Worm (Caenorhabditis elegans) whole organism, L1 larva: Measurements from ENCODE around the gene lir-1.

ENCODE experiments used
- C04F5.9 ChIP-seq: sonication (generic microtip); optimal IDR thresholded peaks from 2 replicates; lab custom pipeline; 2016; ENCODE audit warnings: missing genetic modification characterization, missing compliant biosample characterization
- Y116A8C.19 ChIP-seq: sonication (generic microtip); optimal IDR thresholded peaks from 2 replicates; lab custom pipeline; 2016; ENCODE audit warnings: missing compliant biosample characterization, missing genetic modification characterization, borderline replicate concordance
- aha-1 ChIP-seq: fragments of 150-350 bp; optimal IDR thresholded peaks from 2 replicates; lab custom pipeline; 2014; ENCODE audit warnings: missing biosample characterization, missing genetic modification characterization
- alr-1 ChIP-seq: fragments of 200-800 bp; sonication (Bioruptor generic); optimal IDR thresholded peaks from 2 replicates; lab custom pipeline; 2018; ENCODE audit warnings: borderline replicate concordance, mild to moderate bottlenecking, missing genetic modification characterization, missing compliant biosample characterization
- aly-2 ChIP-seq: fragments of 150-350 bp; optimal IDR thresholded peaks from 2 replicates; lab custom pipeline; 2014; ENCODE audit warnings: missing biosample characterization, missing genetic modification characterization
- ama-1 ChIP-seq: fragments of 150-350 bp; optimal IDR thresholded peaks from 2 replicates; lab custom pipeline; 2014
- blmp-1 ChIP-seq: fragments of 150-350 bp; optimal IDR thresholded peaks from 2 replicates; lab custom pipeline; 2014; ENCODE audit warnings: missing biosample characterization, missing genetic modification characterization
- ceh-82 ChIP-seq, 3 experiments: fragments of 150-350 bp in 1 of 3; sonication (generic microtip) in 2 of 3; optimal IDR thresholded peaks; 2 replicates each; lab custom pipeline; 2014 to 2017; ENCODE audit warnings: missing biosample characterization in 3 of 3, missing genetic modification characterization in 3 of 3
- ces-1 ChIP-seq: fragments of 150-350 bp; optimal IDR thresholded peaks from 2 replicates; lab custom pipeline; 2014; ENCODE audit warnings: missing biosample characterization, missing genetic modification reagents, missing genetic modification characterization
- dpl-1 ChIP-seq, 3 experiments: fragments of 150-350 bp in 2 of 3; sonication (generic microtip) in 1 of 3; optimal IDR thresholded peaks; 2 replicates each; lab custom pipeline; 2014 to 2017; ENCODE audit warnings: missing biosample characterization in 3 of 3, missing genetic modification characterization in 3 of 3, missing genetic modification reagents in 3 of 3
- dsc-1 ChIP-seq: sonication (generic microtip); optimal IDR thresholded peaks from 2 replicates; lab custom pipeline; 2016; ENCODE audit warnings: mild to moderate bottlenecking, missing genetic modification characterization, missing compliant biosample characterization
- efl-1 ChIP-seq, 4 experiments: fragments of 150-350 bp; optimal IDR thresholded peaks in 3 of 4; peaks in 1 of 4; 1 replicate in 1 of 4; 2 replicates in 3 of 4; lab custom pipeline; 2014; ENCODE audit warnings: missing biosample characterization in 2 of 4, missing genetic modification characterization in 2 of 4, missing genetic modification reagents in 2 of 4
- elt-3 ChIP-seq, 6 experiments: fragments of 150-350 bp in 1 of 6; sonication (generic microtip); optimal IDR thresholded peaks; 2 replicates each; lab custom pipeline; 2017 to 2018; ENCODE audit warnings: missing biosample characterization in 6 of 6, missing genetic modification characterization in 6 of 6, inconsistent platforms in 1 of 6
- ets-5 ChIP-seq: fragments of 200-800 bp; sonication (Bioruptor generic); IDR thresholded peaks from 2 replicates; pipeline ENCODE4 v1.3.6; 2022; ENCODE audit warnings: missing genetic modification characterization, missing compliant biosample characterization
- fkh-8 ChIP-seq: sonication (generic microtip); optimal IDR thresholded peaks from 2 replicates; lab custom pipeline; 2016; ENCODE audit warnings: mild to moderate bottlenecking, missing genetic modification characterization, missing compliant biosample characterization
- fos-1 ChIP-seq: fragments of 150-350 bp; optimal IDR thresholded peaks from 2 replicates; lab custom pipeline; 2014; ENCODE audit warnings: missing biosample characterization, missing genetic modification characterization
- grh-1 ChIP-seq: fragments of 200-800 bp; sonication (Bioruptor generic); IDR thresholded peaks from 2 replicates; pipeline ENCODE4 v1.3.6; 2022; ENCODE audit warnings: missing genetic modification reagents, missing genetic modification characterization, missing compliant biosample characterization
- hlh-4 ChIP-seq: sonication (generic microtip); optimal IDR thresholded peaks from 2 replicates; lab custom pipeline; 2016; ENCODE audit warnings: mild to moderate bottlenecking, missing genetic modification characterization, missing compliant biosample characterization
- hpl-2 ChIP-seq: fragments of 150-350 bp; optimal IDR thresholded peaks from 2 replicates; lab custom pipeline; 2014; ENCODE audit warnings: missing biosample characterization, missing genetic modification reagents, missing genetic modification characterization
- irx-1 ChIP-seq: sonication (generic microtip); optimal IDR thresholded peaks from 2 replicates; lab custom pipeline; 2016; ENCODE audit warnings: missing genetic modification characterization, missing compliant biosample characterization
- isw-1 ChIP-seq: fragments of 200-800 bp; sonication (Bioruptor generic); IDR thresholded peaks from 2 replicates; pipeline ENCODE4 v1.3.6; 2022; ENCODE audit warnings: missing genetic modification characterization, missing compliant biosample characterization
- jun-1 ChIP-seq: fragments of 150-350 bp; optimal IDR thresholded peaks from 2 replicates; lab custom pipeline; 2014; ENCODE audit warnings: missing biosample characterization, missing genetic modification reagents, missing genetic modification characterization
- lin-13 ChIP-seq: fragments of 150-350 bp; optimal IDR thresholded peaks from 2 replicates; lab custom pipeline; 2014; ENCODE audit warnings: missing biosample characterization, missing genetic modification reagents, missing genetic modification characterization
- lin-15B ChIP-seq: fragments of 150-350 bp; sonication (generic microtip); optimal IDR thresholded peaks from 3 replicates; lab custom pipeline; 2014; ENCODE audit warnings: missing biosample characterization, missing genetic modification characterization
- lin-35 ChIP-seq, 2 experiments: fragments of 150-350 bp; optimal IDR thresholded peaks; 2 replicates each; lab custom pipeline; 2014; ENCODE audit warnings: missing biosample characterization in 2 of 2, missing genetic modification characterization in 2 of 2, missing genetic modification reagents in 2 of 2
- lsy-2 ChIP-seq, 2 experiments: fragments of 150-350 bp; optimal IDR thresholded peaks; 2 replicates each; lab custom pipeline; 2014; ENCODE audit warnings: missing biosample characterization in 2 of 2, missing genetic modification characterization in 2 of 2
- mab-9 ChIP-seq: fragments of 200-800 bp; sonication (Bioruptor generic); IDR thresholded peaks from 2 replicates; pipeline ENCODE4 v1.3.6; 2022; ENCODE audit warnings: missing genetic modification reagents, missing genetic modification characterization, missing compliant biosample characterization
- mdl-1 ChIP-seq, 2 experiments: fragments of 150-350 bp; optimal IDR thresholded peaks; 2 replicates each; lab custom pipeline; 2014 to 2017; ENCODE audit warnings: missing biosample characterization in 2 of 2, missing genetic modification characterization in 2 of 2, inconsistent platforms in 1 of 2
- mef-2 ChIP-seq: fragments of 150-350 bp; optimal IDR thresholded peaks from 2 replicates; lab custom pipeline; 2014; ENCODE audit warnings: missing biosample characterization, missing genetic modification characterization
- nhr-11 ChIP-seq: fragments of 150-350 bp; optimal IDR thresholded peaks from 2 replicates; lab custom pipeline; 2014; ENCODE audit warnings: missing biosample characterization, missing genetic modification characterization
- nhr-20 ChIP-seq: sonication (generic microtip); optimal IDR thresholded peaks from 2 replicates; lab custom pipeline; 2016; ENCODE audit warnings: mild to moderate bottlenecking, missing genetic modification characterization, missing compliant biosample characterization
- nhr-237 ChIP-seq: fragments of 150-350 bp; optimal IDR thresholded peaks from 2 replicates; lab custom pipeline; 2014; ENCODE audit warnings: missing biosample characterization, missing genetic modification characterization
- nhr-28 ChIP-seq: fragments of 150-350 bp; optimal IDR thresholded peaks from 2 replicates; lab custom pipeline; 2014; ENCODE audit warnings: missing biosample characterization, missing genetic modification characterization
- nhr-47 ChIP-seq: sonication (generic microtip); optimal IDR thresholded peaks from 2 replicates; lab custom pipeline; 2016; ENCODE audit warnings: mild to moderate bottlenecking, missing genetic modification characterization, moderate library complexity, missing compliant biosample characterization
- nhr-71 ChIP-seq: sonication (generic microtip); optimal IDR thresholded peaks from 2 replicates; lab custom pipeline; 2016; ENCODE audit warnings: mild to moderate bottlenecking, missing genetic modification characterization, moderate library complexity, missing compliant biosample characterization
- nhr-76 ChIP-seq: sonication (generic microtip); optimal IDR thresholded peaks from 2 replicates; lab custom pipeline; 2017; ENCODE audit warnings: missing biosample characterization, missing genetic modification characterization
- nhr-84 ChIP-seq: sonication (generic microtip); optimal IDR thresholded peaks from 2 replicates; lab custom pipeline; 2017; ENCODE audit warnings: missing biosample characterization, missing genetic modification characterization
- nhr-85 ChIP-seq: sonication (generic microtip); peaks from one replicate; lab custom pipeline; 2016; ENCODE audit warnings: missing genetic modification characterization, inconsistent platforms, missing compliant biosample characterization
- nhr-90 ChIP-seq: sonication (generic microtip); optimal IDR thresholded peaks from 2 replicates; lab custom pipeline; 2016; ENCODE audit warnings: mild to moderate bottlenecking, missing genetic modification characterization, missing compliant biosample characterization; ENCODE audit not compliant: poor library complexity
- pag-3 ChIP-seq: sonication (generic microtip); optimal IDR thresholded peaks from 2 replicates; lab custom pipeline; 2017; ENCODE audit warnings: missing genetic modification characterization, mild to moderate bottlenecking, missing compliant biosample characterization, antibody characterized with exemption, borderline replicate concordance; ENCODE audit not compliant: insufficient read depth
- sptf-1 ChIP-seq: fragments of 150-350 bp; optimal IDR thresholded peaks from 2 replicates; lab custom pipeline; 2014; ENCODE audit warnings: missing biosample characterization, missing genetic modification characterization
- sup-37 ChIP-seq: fragments of 200-800 bp; sonication (Bioruptor generic); optimal IDR thresholded peaks from 2 replicates; lab custom pipeline; 2018; ENCODE audit warnings: mild to moderate bottlenecking, missing genetic modification characterization, missing compliant biosample characterization
- tlp-1 ChIP-seq: fragments of 150-350 bp; optimal IDR thresholded peaks from 2 replicates; lab custom pipeline; 2014; ENCODE audit warnings: missing biosample characterization, missing genetic modification characterization
- unc-62 ChIP-seq: fragments of 150-350 bp; optimal IDR thresholded peaks from 2 replicates; lab custom pipeline; 2014; ENCODE audit warnings: missing biosample characterization, missing genetic modification reagents, missing genetic modification characterization
- unc-86 ChIP-seq: sonication (generic microtip); optimal IDR thresholded peaks from 2 replicates; lab custom pipeline; 2016; ENCODE audit warnings: missing genetic modification characterization, missing compliant biosample characterization
- unc-98 ChIP-seq: fragments of 200-800 bp; sonication (Bioruptor generic); IDR thresholded peaks from 2 replicates; pipeline ENCODE4 v1.3.6; 2022; ENCODE audit warnings: missing genetic modification characterization, missing compliant biosample characterization
- vab-15 ChIP-seq: sonication (generic microtip); optimal IDR thresholded peaks from 2 replicates; lab custom pipeline; 2017; ENCODE audit warnings: missing genotype, mild to moderate bottlenecking, missing genetic modification characterization, missing compliant biosample characterization
- xbp-1 ChIP-seq: sonication (generic microtip); optimal IDR thresholded peaks from 2 replicates; lab custom pipeline; 2016; ENCODE audit warnings: missing genetic modification characterization, missing compliant biosample characterization
- zag-1 ChIP-seq: fragments of 150-350 bp; optimal IDR thresholded peaks from 2 replicates; lab custom pipeline; 2014; ENCODE audit warnings: missing biosample characterization, missing genetic modification characterization
- ztf-11 ChIP-seq, 2 experiments: sonication (generic microtip); optimal IDR thresholded peaks; 2 replicates each; lab custom pipeline; 2016 to 2017; ENCODE audit warnings: missing genetic modification characterization in 2 of 2, missing biosample characterization in 1 of 2, missing compliant biosample characterization in 1 of 2
- ztf-4 ChIP-seq: fragments of 150-350 bp; optimal IDR thresholded peaks from 2 replicates; lab custom pipeline; 2014; ENCODE audit warnings: missing biosample characterization, missing genetic modification characterization

The lir-1 gene

DNA sequence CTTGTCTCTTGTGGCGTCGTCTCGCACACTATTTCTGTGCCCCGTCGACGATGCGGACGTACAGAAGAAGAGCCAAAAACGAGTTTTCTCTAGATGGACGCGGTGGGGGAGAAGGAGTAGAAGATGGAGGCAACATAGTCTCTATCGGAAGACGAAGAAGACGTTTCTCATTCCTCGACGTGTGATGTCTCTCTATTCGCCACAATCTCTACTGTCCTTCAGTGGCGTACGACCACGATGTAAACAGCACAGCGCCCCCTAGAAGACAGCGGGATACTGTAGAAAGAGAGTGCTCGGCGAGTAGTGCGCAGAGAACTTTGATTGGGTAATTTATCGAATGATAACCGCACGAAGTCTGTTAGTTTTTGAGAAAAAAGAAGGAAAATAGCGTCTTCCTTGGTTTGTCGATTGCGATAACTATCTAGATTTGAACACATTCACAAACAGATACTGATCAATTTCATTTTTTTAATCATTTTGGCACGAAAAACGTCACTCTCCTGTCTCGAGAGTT lies 7.8 kb downstream of the lir-1 start (continued):
- no peak for TF ChIP-seq tlp-1 (tag; lab: Kevin White, UChicago)
- peak; percentile 69 for TF ChIP-seq vab-15 (tag; lab: Kevin White, UChicago)
- no peak for TF ChIP-seq ztf-11 (tag; optimal IDR thresholded peaks at IDR 0.05; lab: Kevin White, UChicago)
- TF ChIP-seq nhr-76 (tag; lab: Kevin White, UChicago), result no peak
- no peak for TF ChIP-seq sup-37 (GFP tag; lab: Kevin White, UChicago)
- no peak for TF ChIP-seq zag-1 (tag; lab: Kevin White, UChicago)
- TF ChIP-seq mab-9 (GFP tag; lab: Robert Waterston, UW), result no peak
- no peak for TF ChIP-seq jun-1
- no peak for TF ChIP-seq lin-13 (GFP tag; lab: Kevin White, UChicago)
- TF ChIP-seq sptf-1 (tag; lab: Kevin White, UChicago), result no peak
- no peak for TF ChIP-seq nhr-28
- TF ChIP-seq irx-1 (tag; lab: Kevin White, UChicago), result no peak
- no peak for TF ChIP-seq mef-2 (tag; lab: Kevin White, UChicago)
- TF ChIP-seq lin-35 (GFP tag; optimal IDR thresholded peaks at IDR 0.05; lab: Kevin White, UChicago), result no peak
- no peak for TF ChIP-seq hpl-2 (GFP tag; lab: Kevin White, UChicago)
- TF ChIP-seq fos-1 (tag; lab: Kevin White, UChicago), result no peak
- no peak for TF ChIP-seq C04F5.9 (tag; lab: Kevin White, UChicago)
- no peak for TF ChIP-seq nhr-20 (tag; lab: Kevin White, UChicago)
- no peak for TF ChIP-seq nhr-237 (tag; lab: Kevin White, UChicago)
- no peak for TF ChIP-seq unc-86 (tag; lab: Kevin White, UChicago)
- no peak for TF ChIP-seq ama-1 (lab: Kevin White, UChicago)
- TF ChIP-seq ceh-82 (tag; optimal IDR thresholded peaks at IDR 0.05; lab: Kevin White, UChicago), result no peak
- TF ChIP-seq ets-5 (GFP tag; lab: Robert Waterston, UW), result no peak
- TF ChIP-seq elt-3 (tag; optimal IDR thresholded peaks at IDR 0.05; lab: Kevin White, UChicago), result no peak
- no peak for TF ChIP-seq alr-1 (tag; lab: Kevin White, UChicago)
- TF ChIP-seq unc-62 (GFP tag; lab: Kevin White, UChicago), result no peak
- TF ChIP-seq nhr-47 (tag; lab: Kevin White, UChicago), result no peak
- TF ChIP-seq nhr-85, result peak; percentile 77
- TF ChIP-seq nhr-71 (tag; lab: Kevin White, UChicago), result peak; percentile 40
- no peak for TF ChIP-seq xbp-1 (tag; lab: Kevin White, UChicago)
- no peak for TF ChIP-seq aly-2 (tag; lab: Kevin White, UChicago)
- no peak for TF ChIP-seq nhr-11 (tag; lab: Kevin White, UChicago)
- TF ChIP-seq pag-3, result no peak
- TF ChIP-seq dsc-1 (tag; lab: Kevin White, UChicago), result no peak
- no peak for TF ChIP-seq isw-1 (GFP tag; lab: Robert Waterston, UW)
- no peak for TF ChIP-seq hlh-4 (tag; lab: Kevin White, UChicago)
- TF ChIP-seq dpl-1 (GFP tag; optimal IDR thresholded peaks at IDR 0.05; lab: Kevin White, UChicago), result no peak
- no peak for TF ChIP-seq ces-1 (GFP tag; lab: Kevin White, UChicago)
- TF ChIP-seq nhr-90, result no peak
- TF ChIP-seq lin-15B, result no peak
- no peak for TF ChIP-seq ztf-4 (tag; lab: Kevin White, UChicago)
- no peak for TF ChIP-seq fkh-8 (tag; lab: Kevin White, UChicago)
- no peak for TF ChIP-seq efl-1 (optimal IDR thresholded peaks at IDR 0.05; lab: Kevin White, UChicago)
- peak in 1 of 2 experiments; percentile 77 for TF ChIP-seq efl-1 (GFP tag; optimal IDR thresholded peaks at IDR 0.05 in 1 of 2; lab: Kevin White, UChicago)
- TF ChIP-seq lsy-2 (tag; optimal IDR thresholded peaks at IDR 0.05; lab: Kevin White, UChicago), result peak in 1 of 2 experiments; percentile 57
- TF ChIP-seq mdl-1 (tag; optimal IDR thresholded peaks at IDR 0.05; lab: Kevin White, UChicago), result no peak
- TF ChIP-seq nhr-84, result no peak
- no peak for TF ChIP-seq Y116A8C.19 (tag; lab: Kevin White, UChicago)
- TF ChIP-seq aha-1, result no peak
- TF ChIP-seq unc-98 (GFP tag; lab: Robert Waterston, UW), result no peak
- peak; percentile 71 for TF ChIP-seq grh-1 (GFP tag; lab: Robert Waterston, UW)
- no peak for TF ChIP-seq blmp-1 (tag; lab: Kevin White, UChicago)
